Worm (Caenorhabditis elegans) whole organism, early embryonic: ENCODE data around the gene nhr-283.

Experiments used
- B0310.2 ChIP-seq: sonication (generic microtip); optimal IDR thresholded peaks from 2 replicates; lab custom pipeline; 2016; ENCODE audit warnings: mild to moderate bottlenecking, missing genetic modification characterization, missing compliant biosample characterization
- F13C5.2 ChIP-seq: sonication (generic microtip); optimal IDR thresholded peaks from 2 replicates; lab custom pipeline; 2017; ENCODE audit warnings: mild to moderate bottlenecking, missing genetic modification characterization, inconsistent platforms, missing compliant biosample characterization
- aly-1 ChIP-seq: sonication (generic microtip); optimal IDR thresholded peaks from 2 replicates; lab custom pipeline; 2016; ENCODE audit warnings: missing genetic modification characterization, missing compliant biosample characterization
- ama-1 ChIP-seq: fragments of 150-350 bp; optimal IDR thresholded peaks from 2 replicates; lab custom pipeline; 2014
- ceh-13 ChIP-seq: fragments of 200-800 bp; sonication (Bioruptor generic); optimal IDR thresholded peaks from 2 replicates; lab custom pipeline; 2018; ENCODE audit warnings: mild to moderate bottlenecking, missing genetic modification characterization, missing compliant biosample characterization
- ceh-36 ChIP-seq: sonication (generic microtip); optimal IDR thresholded peaks from 2 replicates; lab custom pipeline; 2016; ENCODE audit warnings: missing genetic modification characterization, inconsistent platforms, missing compliant biosample characterization
- ets-7 ChIP-seq: sonication (generic microtip); optimal IDR thresholded peaks from 2 replicates; lab custom pipeline; 2016; ENCODE audit warnings: missing genotype, missing genetic modification characterization, missing compliant biosample characterization
- flt-1 ChIP-seq: fragments of 200-800 bp; sonication (Bioruptor generic); IDR thresholded peaks from 2 replicates; pipeline ENCODE4 v1.3.6; 2022; ENCODE audit warnings: missing genetic modification characterization, missing compliant biosample characterization
- hmbx-1 ChIP-seq: sonication (generic microtip); optimal IDR thresholded peaks from 2 replicates; lab custom pipeline; 2016; ENCODE audit warnings: mild to moderate bottlenecking, missing genetic modification characterization, missing compliant biosample characterization
- hmg-4 ChIP-seq: fragments of 200-800 bp; sonication (Bioruptor generic); optimal IDR thresholded peaks from 2 replicates; lab custom pipeline; 2018; ENCODE audit warnings: mild to moderate bottlenecking, missing genetic modification characterization, missing compliant biosample characterization
- hnd-1 ChIP-seq: sonication (generic microtip); optimal IDR thresholded peaks from 2 replicates; lab custom pipeline; 2016; ENCODE audit warnings: missing genetic modification characterization, missing compliant biosample characterization
- pes-1 ChIP-seq: fragments of 200-800 bp; sonication (Bioruptor generic); IDR thresholded peaks from 2 replicates; pipeline ENCODE4 v1.3.6; 2022; ENCODE audit warnings: missing genetic modification reagents, missing genetic modification characterization, missing compliant biosample characterization
- scrt-1 ChIP-seq: fragments of 200-800 bp; sonication (Bioruptor generic); IDR thresholded peaks from 2 replicates; pipeline ENCODE4 v1.3.6; 2022; ENCODE audit warnings: missing genetic modification characterization, missing compliant biosample characterization
- sea-1 ChIP-seq: fragments of 200-800 bp; sonication (Bioruptor generic); conservative IDR thresholded peaks from 2 replicates; pipeline ENCODE4 v1.3.6; 2022; ENCODE audit warnings: missing genetic modification characterization, missing compliant biosample characterization
- tbx-11 ChIP-seq: fragments of 200-800 bp; sonication (Bioruptor generic); IDR thresholded peaks from 2 replicates; pipeline ENCODE4 v1.3.6; 2022; ENCODE audit warnings: missing genetic modification characterization, missing compliant biosample characterization
- tbx-37 ChIP-seq: fragments of 200-800 bp; sonication (Bioruptor generic); conservative IDR thresholded peaks from 2 replicates; pipeline ENCODE4 v1.3.6; 2022; ENCODE audit warnings: missing genetic modification reagents, missing genetic modification characterization, missing compliant biosample characterization
- tra-4 ChIP-seq: sonication (generic microtip); optimal IDR thresholded peaks from 2 replicates; lab custom pipeline; 2017; ENCODE audit warnings: missing genetic modification characterization, missing compliant biosample characterization

The nhr-283 gene

DNA sequence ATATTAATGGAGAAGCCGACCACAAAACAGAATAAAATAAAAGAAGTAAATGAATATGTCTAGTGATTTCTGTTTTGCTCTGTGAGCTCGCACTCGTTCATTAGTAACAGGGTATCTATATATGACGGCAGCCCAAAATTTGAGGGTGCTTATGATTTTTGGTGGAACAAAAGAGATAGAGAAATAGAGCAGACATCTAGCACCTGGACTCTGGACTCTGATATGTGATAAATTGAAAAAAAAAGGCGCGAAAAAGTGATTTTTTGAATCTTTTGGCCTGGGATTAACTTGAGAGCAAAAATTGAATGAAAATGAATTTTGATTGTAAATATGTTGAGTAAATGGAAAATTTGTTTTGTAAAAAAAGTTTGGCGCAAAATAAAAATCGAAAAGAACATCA is at the start of gene nhr-283:
Gene nhr-283, minus strand, starts transcription at position 101 of the 400 bp plus-strand sequence.
- no peak for TF ChIP-seq hnd-1 (tag; lab: Kevin White, UChicago)
- TF ChIP-seq ets-7 (tag; lab: Kevin White, UChicago), result no peak
- no peak for TF ChIP-seq hmg-4 (GFP tag; lab: Kevin White, UChicago)
- TF ChIP-seq ceh-36, result no peak
- no peak for TF ChIP-seq ceh-13 (GFP tag; lab: Kevin White, UChicago)
- no peak for TF ChIP-seq tbx-37 (GFP tag; lab: Robert Waterston, UW)
- no peak for TF ChIP-seq B0310.2 (tag; lab: Kevin White, UChicago)
- no peak for TF ChIP-seq tbx-11 (GFP tag; lab: Robert Waterston, UW)
- TF ChIP-seq pes-1 (GFP tag; lab: Robert Waterston, UW), result no peak
- no peak for TF ChIP-seq scrt-1 (GFP tag; lab: Robert Waterston, UW)
- TF ChIP-seq ama-1 (lab: Kevin White, UChicago), result no peak
- no peak for TF ChIP-seq flt-1 (GFP tag; lab: Robert Waterston, UW)
- TF ChIP-seq aly-1 (tag; lab: Kevin White, UChicago), result no peak
- no peak for TF ChIP-seq tra-4 (tag; lab: Kevin White, UChicago)
- no peak for TF ChIP-seq sea-1 (GFP tag; lab: Robert Waterston, UW)

DNA sequence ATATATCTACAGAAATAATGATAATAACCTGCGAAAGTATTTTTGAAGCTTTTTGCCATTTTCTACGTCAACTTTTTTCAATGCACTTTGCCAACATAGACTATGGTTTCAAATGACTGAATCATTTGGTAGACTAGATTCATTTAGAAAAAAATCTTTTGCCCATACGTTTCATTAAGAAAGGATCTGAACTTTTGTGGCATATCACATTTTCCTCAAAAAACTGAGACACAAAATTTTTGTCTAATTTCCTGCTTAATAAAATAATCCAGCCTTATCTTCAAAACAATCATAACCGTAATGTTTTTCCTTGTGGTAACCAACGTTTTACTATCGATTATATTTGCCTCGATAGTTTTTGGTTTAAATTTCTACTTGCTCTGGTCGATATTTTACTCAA is 49.6 kb upstream of the nhr-283 start, which contains the start of gene srbc-51:
Gene srbc-51, plus strand, starts transcription at position 301 of the 400 bp plus-strand sequence.
- TF ChIP-seq hmbx-1 (tag; lab: Kevin White, UChicago) (no peak), scrt-1 (GFP tag; lab: Robert Waterston, UW) (no peak), ceh-36 (no peak), F13C5.2 (no peak), pes-1 (GFP tag; lab: Robert Waterston, UW) (no peak), tbx-11 (GFP tag; lab: Robert Waterston, UW) (no peak), flt-1 (GFP tag; lab: Robert Waterston, UW) (no peak), tra-4 (tag; lab: Kevin White, UChicago) (no peak), ceh-13 (GFP tag; lab: Kevin White, UChicago) (no peak), aly-1 (tag; lab: Kevin White, UChicago) (no peak), hmg-4 (GFP tag; lab: Kevin White, UChicago) (no peak), hnd-1 (tag; lab: Kevin White, UChicago) (no peak), ets-7 (tag; lab: Kevin White, UChicago) (no peak), ama-1 (lab: Kevin White, UChicago) (no peak), B0310.2 (tag; lab: Kevin White, UChicago) (no peak), tbx-37 (GFP tag; lab: Robert Waterston, UW) (no peak), sea-1 (GFP tag; lab: Robert Waterston, UW) (no peak)

DNA sequence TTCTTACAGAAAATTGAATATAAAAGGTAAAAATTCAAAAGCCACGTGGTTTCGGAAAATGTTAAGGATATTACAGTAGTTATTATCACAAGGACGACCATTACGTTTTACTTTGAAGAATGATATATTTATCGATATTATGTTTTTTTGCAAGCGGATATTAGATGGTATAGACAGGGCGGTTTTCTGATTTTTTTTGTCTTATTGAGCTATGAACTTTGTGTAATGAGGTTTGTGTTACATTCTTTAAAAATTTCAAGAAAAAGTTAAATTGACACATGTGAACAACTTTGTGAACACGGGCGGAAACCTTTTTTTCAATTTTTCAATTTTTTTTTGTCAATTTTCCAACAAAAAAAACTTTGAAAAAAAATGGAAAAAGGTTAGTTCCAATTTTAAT is 48.3 kb upstream of the nhr-283 start, which contains the start of gene srbc-50:
Gene srbc-50, minus strand, starts transcription at position 101 of the 400 bp plus-strand sequence.
- TF ChIP-seq aly-1 (tag; lab: Kevin White, UChicago) (no peak), scrt-1 (GFP tag; lab: Robert Waterston, UW) (no peak)

DNA sequence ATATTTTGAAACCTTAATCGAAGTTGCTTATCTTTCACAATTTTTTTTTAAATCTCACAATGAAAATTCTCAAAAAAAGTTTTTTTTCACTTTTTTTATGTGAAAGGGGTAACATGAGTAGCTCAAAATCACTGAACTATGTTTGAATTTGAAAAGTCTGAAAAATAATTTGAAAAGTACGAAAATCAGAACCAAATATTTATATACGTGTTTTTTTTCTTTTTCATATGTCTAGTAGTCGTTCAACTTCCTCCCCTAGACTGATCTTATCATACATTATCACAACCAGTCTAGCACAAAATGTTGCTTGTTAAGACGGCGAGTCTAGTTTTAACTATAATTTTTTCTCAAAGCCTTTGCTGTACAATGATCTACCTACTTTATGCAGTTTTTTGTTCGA is 44.8 kb upstream of the nhr-283 start, which contains the start of gene srbc-49:
Gene srbc-49, plus strand, starts transcription at position 301 of the 400 bp plus-strand sequence.
- TF ChIP-seq ets-7 (tag; lab: Kevin White, UChicago) (no peak), tbx-11 (GFP tag; lab: Robert Waterston, UW) (no peak), pes-1 (GFP tag; lab: Robert Waterston, UW) (no peak), ceh-36 (no peak), sea-1 (GFP tag; lab: Robert Waterston, UW) (no peak), tra-4 (tag; lab: Kevin White, UChicago) (no peak), ceh-13 (GFP tag; lab: Kevin White, UChicago) (no peak), ama-1 (lab: Kevin White, UChicago) (no peak), hmbx-1 (tag; lab: Kevin White, UChicago) (no peak)

DNA sequence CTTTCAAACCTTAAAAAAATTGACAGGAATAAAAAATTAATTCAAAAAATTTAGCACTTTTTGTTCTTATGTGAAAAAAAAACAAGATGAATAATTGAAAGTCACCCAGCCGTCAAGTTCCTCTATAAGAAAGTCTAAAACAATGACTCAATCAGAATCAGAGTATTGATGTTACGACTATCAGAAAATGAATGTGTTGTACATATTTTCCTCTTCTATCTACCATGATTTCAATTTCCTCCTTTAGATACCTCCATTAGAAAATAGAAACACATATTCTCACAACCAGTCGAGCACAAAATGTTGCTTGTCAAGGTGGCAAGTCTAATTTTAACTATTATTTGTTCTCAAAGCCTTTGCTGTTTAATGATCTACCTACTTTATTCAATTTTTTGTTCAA is 43.4 kb upstream of the nhr-283 start, which contains the start of gene srbc-48:
Gene srbc-48, plus strand, starts transcription at position 301 of the 400 bp plus-strand sequence.
- no peak for TF ChIP-seq tra-4 (tag; lab: Kevin White, UChicago)
- TF ChIP-seq sea-1 (GFP tag; lab: Robert Waterston, UW), result no peak
- TF ChIP-seq ets-7 (tag; lab: Kevin White, UChicago), result no peak
- no peak for TF ChIP-seq flt-1 (GFP tag; lab: Robert Waterston, UW)
- no peak for TF ChIP-seq ceh-13 (GFP tag; lab: Kevin White, UChicago)
- no peak for TF ChIP-seq F13C5.2
- TF ChIP-seq tbx-37 (GFP tag; lab: Robert Waterston, UW), result no peak
- no peak for TF ChIP-seq aly-1 (tag; lab: Kevin White, UChicago)
- no peak for TF ChIP-seq ceh-36
- TF ChIP-seq hmg-4 (GFP tag; lab: Kevin White, UChicago), result no peak
- no peak for TF ChIP-seq B0310.2 (tag; lab: Kevin White, UChicago)
- TF ChIP-seq hmbx-1 (tag; lab: Kevin White, UChicago), result no peak
- TF ChIP-seq tbx-11 (GFP tag; lab: Robert Waterston, UW), result no peak
- TF ChIP-seq hnd-1 (tag; lab: Kevin White, UChicago), result no peak

DNA sequence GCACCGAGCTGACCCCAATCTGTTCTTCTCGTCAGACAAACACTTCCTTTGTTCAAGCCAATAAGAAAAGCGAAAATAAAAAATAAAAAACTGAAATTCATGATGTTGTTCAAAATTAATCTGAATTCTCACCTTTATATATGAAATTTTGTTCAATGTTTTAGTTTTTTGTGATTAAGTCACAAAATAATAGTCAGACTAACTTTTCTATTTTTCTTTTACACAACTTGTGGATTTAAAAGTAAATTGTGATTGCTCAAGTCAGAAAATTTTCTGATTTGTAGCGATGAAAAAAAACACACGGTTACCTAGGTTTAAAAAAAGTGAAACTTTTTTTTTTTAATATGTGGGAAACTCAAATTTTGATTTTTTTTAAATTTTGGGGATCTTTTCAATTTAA is 41.2 kb upstream of the nhr-283 start, which contains the start of gene abf-3:
Gene abf-3, minus strand, starts transcription at position 101 of the 400 bp plus-strand sequence.
- TF ChIP-seq ceh-36 (no peak), ets-7 (tag; lab: Kevin White, UChicago) (no peak)

DNA sequence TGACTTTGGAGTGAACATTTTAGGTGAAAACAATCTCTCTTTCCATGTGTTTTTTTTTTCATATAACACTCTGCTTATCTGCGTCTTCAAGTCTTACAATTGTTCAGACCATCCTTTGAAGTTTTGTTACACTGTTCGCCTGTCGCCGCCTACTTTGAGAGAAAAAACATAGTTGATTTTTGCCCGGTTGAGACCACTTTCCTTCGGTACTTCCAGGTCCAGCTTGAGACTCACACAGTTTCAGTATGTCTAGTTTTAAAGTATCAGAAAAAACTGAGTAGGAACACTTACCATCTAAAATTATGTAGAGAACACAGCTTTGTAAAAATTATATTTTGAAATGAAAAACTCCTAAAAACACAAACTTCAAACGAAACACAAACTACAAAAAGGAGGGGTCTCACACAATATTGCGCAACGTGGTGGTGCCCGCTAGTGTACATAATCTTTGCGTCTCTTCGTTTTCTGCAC is 39.4 kb upstream of the nhr-283 start, which contains the start of the genes fbxa-69 and F54B8.4:
Gene fbxa-69, minus strand, starts transcription at position 10 of the 471 bp plus-strand sequence.
Gene F54B8.4, plus strand, starts transcription at position 421 of the 471 bp plus-strand sequence.
- TF ChIP-seq pes-1 (GFP tag; lab: Robert Waterston, UW) (no peak), scrt-1 (GFP tag; lab: Robert Waterston, UW) (no peak), ceh-13 (GFP tag; lab: Kevin White, UChicago) (no peak), sea-1 (GFP tag; lab: Robert Waterston, UW) (no peak)
